Worm (Caenorhabditis elegans) whole organism, midembryonic: Measurements from ENCODE around the gene dhs-12.

Experiments used
- T22C8.4 ChIP-seq: fragments of 200-800 bp; sonication (Bioruptor generic); IDR thresholded peaks from 2 replicates; pipeline ENCODE4 v1.3.6; 2022; ENCODE audit warnings: missing genetic modification characterization, missing compliant biosample characterization
- cog-1 ChIP-seq: sonication (generic microtip); optimal IDR thresholded peaks from 2 replicates; lab custom pipeline; 2016; ENCODE audit warnings: missing genetic modification characterization, missing compliant biosample characterization
- flt-1 ChIP-seq: fragments of 200-800 bp; sonication (Bioruptor generic); IDR thresholded peaks from 2 replicates; pipeline ENCODE4 v1.3.6; 2022; ENCODE audit warnings: missing genetic modification characterization, missing compliant biosample characterization
- klf-2 ChIP-seq: fragments of 200-800 bp; sonication (Bioruptor generic); conservative IDR thresholded peaks from 2 replicates; pipeline ENCODE4 v1.3.6; 2022; ENCODE audit warnings: missing genetic modification reagents, missing genetic modification characterization, missing compliant biosample characterization
- med-1 ChIP-seq: sonication (generic microtip); optimal IDR thresholded peaks from 2 replicates; lab custom pipeline; 2017; ENCODE audit warnings: missing genetic modification characterization, mild to moderate bottlenecking, missing compliant biosample characterization, antibody characterized with exemption, missing genetic modification reagents; ENCODE audit not compliant: insufficient read depth
- ref-1 ChIP-seq: fragments of 200-800 bp; sonication (Bioruptor generic); conservative IDR thresholded peaks from 2 replicates; pipeline ENCODE4 v1.3.6; 2022; ENCODE audit warnings: missing genetic modification reagents, missing genetic modification characterization, missing compliant biosample characterization
- tab-1 ChIP-seq: fragments of 200-800 bp; sonication (Bioruptor generic); IDR thresholded peaks from 2 replicates; pipeline ENCODE4 v1.3.6; 2022; ENCODE audit warnings: missing genetic modification characterization, missing compliant biosample characterization
- ztf-23 ChIP-seq: fragments of 200-800 bp; sonication (Bioruptor generic); IDR thresholded peaks from 2 replicates; pipeline ENCODE4 v1.3.6; 2022; ENCODE audit warnings: missing genetic modification reagents, missing genetic modification characterization, missing compliant biosample characterization
- ztf-29 ChIP-seq: fragments of 200-800 bp; sonication (Bioruptor generic); IDR thresholded peaks from 2 replicates; pipeline ENCODE4 v1.3.6; 2022; ENCODE audit warnings: missing genetic modification reagents, missing genetic modification characterization, missing compliant biosample characterization

The dhs-12 gene

ce11 chrIV:10141930-10142505 is at the start of gene dhs-12, which contains the start of the genes gst-2 and gst-4:
Gene dhs-12, plus strand, starts transcription at chrIV:10142455.
Gene gst-2, minus strand, starts transcription at chrIV:10142061.
Gene gst-4, plus strand, starts transcription at chrIV:10142225.
- TF ChIP-seq ztf-23 (GFP tag; lab: Robert Waterston, UW) (no peak), med-1 (GFP tag; lab: Kevin White, UChicago) (no peak), flt-1 (GFP tag; lab: Robert Waterston, UW) (no peak), tab-1 (no peak), cog-1 (tag; lab: Kevin White, UChicago) (no peak), ztf-29 (GFP tag; lab: Robert Waterston, UW) (no peak), ref-1 (no peak), klf-2 (GFP tag; lab: Robert Waterston, UW) (no peak), T22C8.4 (GFP tag; lab: Robert Waterston, UW) (no peak)

- TF ChIP-seq klf-2 (GFP tag; lab: Robert Waterston, UW) = no peak
These were observed 47.1 kb upstream of the dhs-12 start, which contains the start of the genes C04G2.5 and msp-36 for ce11 chrIV:10095171-10095570. Gene C04G2.5, minus strand, starts transcription at chrIV:10095271. Gene msp-36, plus strand, starts transcription at chrIV:10095433.

ce11 chrIV:10096881-10097280 is 45.4 kb upstream of the dhs-12 start, which contains the start of gene dis-3:
Gene dis-3, plus strand, starts transcription at chrIV:10097202.
- no peak for TF ChIP-seq ztf-29 (GFP tag; lab: Robert Waterston, UW)
- no peak for TF ChIP-seq cog-1 (tag; lab: Kevin White, UChicago)
- no peak for TF ChIP-seq klf-2 (GFP tag; lab: Robert Waterston, UW)
- TF ChIP-seq med-1 (GFP tag; lab: Kevin White, UChicago) = no peak
- TF ChIP-seq tab-1 = no peak
- TF ChIP-seq T22C8.4 (GFP tag; lab: Robert Waterston, UW) = no peak
- TF ChIP-seq ztf-23 (GFP tag; lab: Robert Waterston, UW) = no peak
- TF ChIP-seq flt-1 (GFP tag; lab: Robert Waterston, UW) = no peak
- TF ChIP-seq ref-1 = no peak

- TF ChIP-seq ztf-23 (GFP tag; lab: Robert Waterston, UW) (no peak), cog-1 (tag; lab: Kevin White, UChicago) (no peak), T22C8.4 (GFP tag; lab: Robert Waterston, UW) (no peak), ref-1 (no peak), ztf-29 (GFP tag; lab: Robert Waterston, UW) (no peak), med-1 (GFP tag; lab: Kevin White, UChicago) (no peak), tab-1 (no peak), flt-1 (GFP tag; lab: Robert Waterston, UW) (no peak), klf-2 (GFP tag; lab: Robert Waterston, UW) (no peak)
These were observed 31.8 kb upstream of the dhs-12 start, which contains the start of gene egl-38 for ce11 chrIV:10110417-10110816. Gene egl-38, minus strand, starts transcription at chrIV:10110517.

- no peak for TF ChIP-seq ref-1
- no peak for TF ChIP-seq cog-1 (tag; lab: Kevin White, UChicago)
These were observed 31.4 kb upstream of the dhs-12 start for ce11 chrIV:10110870-10111269.

ce11 chrIV:10111441-10111840 is 30.8 kb upstream of the dhs-12 start, which contains the start of gene spch-1:
Gene spch-1, minus strand, starts transcription at chrIV:10111541.
- no peak for TF ChIP-seq flt-1 (GFP tag; lab: Robert Waterston, UW)
- TF ChIP-seq cog-1 (tag; lab: Kevin White, UChicago) = no peak
- TF ChIP-seq med-1 (GFP tag; lab: Kevin White, UChicago) = no peak
- no peak for TF ChIP-seq tab-1
- no peak for TF ChIP-seq ztf-29 (GFP tag; lab: Robert Waterston, UW)
- TF ChIP-seq T22C8.4 (GFP tag; lab: Robert Waterston, UW) = no peak
- no peak for TF ChIP-seq klf-2 (GFP tag; lab: Robert Waterston, UW)
- TF ChIP-seq ref-1 = no peak
- no peak for TF ChIP-seq ztf-23 (GFP tag; lab: Robert Waterston, UW)

ce11 chrIV:10112570-10112969 is 29.7 kb upstream of the dhs-12 start, which contains the start of gene nsph-3.2:
Gene nsph-3.2, plus strand, starts transcription at chrIV:10112870.
- no peak for TF ChIP-seq cog-1 (tag; lab: Kevin White, UChicago)
- TF ChIP-seq tab-1 = no peak
- no peak for TF ChIP-seq T22C8.4 (GFP tag; lab: Robert Waterston, UW)
- TF ChIP-seq ztf-23 (GFP tag; lab: Robert Waterston, UW) = no peak
- no peak for TF ChIP-seq ref-1
- TF ChIP-seq klf-2 (GFP tag; lab: Robert Waterston, UW) = no peak
- TF ChIP-seq med-1 (GFP tag; lab: Kevin White, UChicago) = no peak
- no peak for TF ChIP-seq flt-1 (GFP tag; lab: Robert Waterston, UW)
- TF ChIP-seq ztf-29 (GFP tag; lab: Robert Waterston, UW) = no peak

ce11 chrIV:10115142-10115541 is 27.1 kb upstream of the dhs-12 start, which contains the start of gene C04G2.10:
Gene C04G2.10, plus strand, starts transcription at chrIV:10115442.
- no peak for TF ChIP-seq ztf-23 (GFP tag; lab: Robert Waterston, UW)
- no peak for TF ChIP-seq tab-1
- TF ChIP-seq klf-2 (GFP tag; lab: Robert Waterston, UW) = no peak
- TF ChIP-seq T22C8.4 (GFP tag; lab: Robert Waterston, UW) = no peak
- no peak for TF ChIP-seq med-1 (GFP tag; lab: Kevin White, UChicago)
- TF ChIP-seq cog-1 (tag; lab: Kevin White, UChicago) = no peak
- TF ChIP-seq flt-1 (GFP tag; lab: Robert Waterston, UW) = no peak
- no peak for TF ChIP-seq ref-1

- no peak for TF ChIP-seq tab-1
- TF ChIP-seq cog-1 (tag; lab: Kevin White, UChicago) = no peak
- TF ChIP-seq ref-1 = no peak
- TF ChIP-seq flt-1 (GFP tag; lab: Robert Waterston, UW) = no peak
- TF ChIP-seq ztf-23 (GFP tag; lab: Robert Waterston, UW) = no peak
- no peak for TF ChIP-seq ztf-29 (GFP tag; lab: Robert Waterston, UW)
- TF ChIP-seq klf-2 (GFP tag; lab: Robert Waterston, UW) = no peak
- TF ChIP-seq T22C8.4 (GFP tag; lab: Robert Waterston, UW) = no peak
- no peak for TF ChIP-seq med-1 (GFP tag; lab: Kevin White, UChicago)
These were observed 25.5 kb upstream of the dhs-12 start for ce11 chrIV:10116765-10117164.
